Worm (Caenorhabditis elegans) whole organism, young adult: ENCODE data around the gene nstp-3.
A peak's percentile ranks its signal among the peaks of the same experiment; 100 is the strongest.
"Not testable (repeated sequence)": the region's sequence is repeated elsewhere in the genome, so short reads cannot be mapped to it uniquely, and the experiment has no call there.

Source experiments
- B0019.2 ChIP-seq: fragments of 200-800 bp; sonication (Bioruptor generic); conservative IDR thresholded peaks from 2 replicates; pipeline ENCODE4 v1.3.6; 2022; ENCODE audit warnings: missing genetic modification reagents, missing genetic modification characterization, missing compliant biosample characterization
- B0035.1 ChIP-seq: sonication (generic microtip); optimal IDR thresholded peaks from 2 replicates; lab custom pipeline; 2016; ENCODE audit warnings: missing genetic modification characterization, mild to moderate bottlenecking, missing compliant biosample characterization, missing genotype, missing genetic modification reagents
- C06A6.2 ChIP-seq: fragments of 200-800 bp; sonication (Bioruptor generic); conservative IDR thresholded peaks from 2 replicates; pipeline ENCODE4 v1.3.6; 2022; ENCODE audit warnings: missing genetic modification characterization, missing compliant biosample characterization
- C17E4.6 ChIP-seq: fragments of 200-800 bp; sonication (Bioruptor generic); IDR thresholded peaks from 2 replicates; pipeline ENCODE4 v1.3.6; 2022; ENCODE audit warnings: missing genetic modification reagents, missing genetic modification characterization, missing compliant biosample characterization
- D2030.7 ChIP-seq: fragments of 200-800 bp; sonication (Bioruptor generic); IDR thresholded peaks from 2 replicates; pipeline ENCODE4 v1.3.6; 2022; ENCODE audit warnings: missing genetic modification reagents, missing genetic modification characterization, missing compliant biosample characterization
- F33H1.4 ChIP-seq: fragments of 200-800 bp; sonication (Bioruptor generic); IDR thresholded peaks from 2 replicates; pipeline ENCODE4 v1.3.6; 2022; ENCODE audit warnings: missing genetic modification reagents, missing genetic modification characterization, missing compliant biosample characterization
- F39B2.1 ChIP-seq: fragments of 200-800 bp; sonication (Bioruptor generic); IDR thresholded peaks from 2 replicates; pipeline ENCODE4 v1.3.6; 2022; ENCODE audit warnings: missing genetic modification reagents, missing genetic modification characterization, missing compliant biosample characterization
- F49E8.2 ChIP-seq: sonication (generic microtip); optimal IDR thresholded peaks from 3 replicates; lab custom pipeline; 2017; ENCODE audit warnings: missing genetic modification characterization, mild to moderate bottlenecking, missing compliant biosample characterization, antibody characterized with exemption, moderate library complexity; ENCODE audit not compliant: insufficient read depth
- K11D2.4 ChIP-seq: fragments of 200-800 bp; sonication (Bioruptor generic); IDR thresholded peaks from 2 replicates; pipeline ENCODE4 v1.3.6; 2022; ENCODE audit warnings: missing genetic modification reagents, missing genetic modification characterization, missing compliant biosample characterization
- Y53F4B.3 ChIP-seq: fragments of 200-800 bp; sonication (Bioruptor generic); IDR thresholded peaks from 2 replicates; pipeline ENCODE4 v1.3.6; 2022; ENCODE audit warnings: missing genetic modification reagents, missing genetic modification characterization, missing compliant biosample characterization
- Y53G8AR.9 ChIP-seq: fragments of 200-800 bp; sonication (Bioruptor generic); conservative IDR thresholded peaks from 2 replicates; pipeline ENCODE4 v1.3.6; 2022; ENCODE audit warnings: missing genetic modification reagents, missing genetic modification characterization, missing compliant biosample characterization
- Y56A3A.18 ChIP-seq: fragments of 200-800 bp; sonication (Bioruptor generic); IDR thresholded peaks from 2 replicates; pipeline ENCODE4 v1.3.6; 2022; ENCODE audit warnings: missing genetic modification reagents, missing genetic modification characterization, missing compliant biosample characterization
- Y95B8A.8 ChIP-seq: fragments of 200-800 bp; sonication (Bioruptor generic); IDR thresholded peaks from 2 replicates; pipeline ENCODE4 v1.3.6; 2022; ENCODE audit warnings: missing genetic modification reagents, missing genetic modification characterization, missing compliant biosample characterization
- ZK185.1 ChIP-seq: sonication (generic microtip); optimal IDR thresholded peaks from 2 replicates; lab custom pipeline; 2016; ENCODE audit warnings: mild to moderate bottlenecking, missing genetic modification characterization, missing compliant biosample characterization; ENCODE audit not compliant: poor library complexity, severe bottlenecking
- attf-6 ChIP-seq: fragments of 200-800 bp; sonication (Bioruptor generic); IDR thresholded peaks from 2 replicates; pipeline ENCODE4 v1.3.6; 2022; ENCODE audit warnings: missing genetic modification reagents, missing genetic modification characterization, missing compliant biosample characterization
- ccch-3 ChIP-seq: fragments of 200-800 bp; sonication (Bioruptor generic); optimal IDR thresholded peaks from 2 replicates; lab custom pipeline; 2018; ENCODE audit warnings: mild to moderate bottlenecking, missing genetic modification characterization, missing compliant biosample characterization
- cebp-1 ChIP-seq, 2 experiments: fragments of 200-800 bp in 1 of 2; sonication (Bioruptor generic) in 1 of 2; sonication (generic microtip) in 1 of 2; IDR thresholded peaks in 1 of 2; optimal IDR thresholded peaks in 1 of 2; 2 replicates each; pipeline versions ENCODE4 v1.3.6 to Lab custom; 2017 to 2022; ENCODE audit warnings: missing compliant biosample characterization in 2 of 2, missing genetic modification characterization in 2 of 2, mild to moderate bottlenecking in 1 of 2, missing genetic modification reagents in 1 of 2, moderate library complexity in 1 of 2
- cebp-2 ChIP-seq: fragments of 200-800 bp; sonication (Bioruptor generic); IDR thresholded peaks from 2 replicates; pipeline ENCODE4 v1.3.6; 2022; ENCODE audit warnings: missing genetic modification characterization, missing compliant biosample characterization
- ceh-40 ChIP-seq: fragments of 200-800 bp; sonication (Bioruptor generic); IDR thresholded peaks from 2 replicates; pipeline ENCODE4 v1.3.6; 2022; ENCODE audit warnings: missing genetic modification characterization, missing compliant biosample characterization
- ceh-58 ChIP-seq: fragments of 200-800 bp; sonication (Bioruptor generic); IDR thresholded peaks from 2 replicates; pipeline ENCODE4 v1.3.6; 2022; ENCODE audit warnings: missing genetic modification characterization, missing compliant biosample characterization
- ceh-91 ChIP-seq: fragments of 200-800 bp; sonication (Bioruptor generic); IDR thresholded peaks from 2 replicates; pipeline ENCODE4 v1.3.6; 2022; ENCODE audit warnings: missing genetic modification reagents, missing genetic modification characterization, missing compliant biosample characterization
- ekl-4 ChIP-seq: fragments of 200-800 bp; sonication (Bioruptor generic); IDR thresholded peaks from 2 replicates; pipeline ENCODE4 v1.3.6; 2022; ENCODE audit warnings: missing genetic modification reagents, missing genetic modification characterization, missing compliant biosample characterization
- hlh-12 ChIP-seq: sonication (generic microtip); optimal IDR thresholded peaks from 2 replicates; lab custom pipeline; 2016; ENCODE audit warnings: missing genetic modification characterization, missing compliant biosample characterization
- hmg-1.2 ChIP-seq: fragments of 200-800 bp; sonication (Bioruptor generic); IDR thresholded peaks from 2 replicates; pipeline ENCODE4 v1.3.6; 2022; ENCODE audit warnings: missing genetic modification reagents, missing genetic modification characterization, missing compliant biosample characterization
- hmg-20 ChIP-seq: fragments of 200-800 bp; sonication (Bioruptor generic); IDR thresholded peaks from 2 replicates; pipeline ENCODE4 v1.3.6; 2022; ENCODE audit warnings: missing genetic modification reagents, missing genetic modification characterization, missing compliant biosample characterization
- let-526 ChIP-seq: fragments of 200-800 bp; sonication (Bioruptor generic); IDR thresholded peaks from 2 replicates; pipeline ENCODE4 v1.3.6; 2022; ENCODE audit warnings: missing genetic modification reagents, missing genetic modification characterization, missing compliant biosample characterization
- lin-40 ChIP-seq: sonication (generic microtip); optimal IDR thresholded peaks from 2 replicates; lab custom pipeline; 2016; ENCODE audit warnings: missing genetic modification characterization, mild to moderate bottlenecking, missing compliant biosample characterization, missing genotype, missing genetic modification reagents
- lsl-1 ChIP-seq: fragments of 200-800 bp; sonication (Bioruptor generic); optimal IDR thresholded peaks from 2 replicates; lab custom pipeline; 2018; ENCODE audit warnings: mild to moderate bottlenecking, missing genetic modification characterization, moderate library complexity, missing compliant biosample characterization
- madf-6 ChIP-seq: fragments of 200-800 bp; sonication (Bioruptor generic); IDR thresholded peaks from 2 replicates; pipeline ENCODE4 v1.3.6; 2022; ENCODE audit warnings: missing genetic modification reagents, missing genetic modification characterization, missing compliant biosample characterization
- madf-8 ChIP-seq: fragments of 200-800 bp; sonication (Bioruptor generic); conservative IDR thresholded peaks from 2 replicates; pipeline ENCODE4 v1.3.6; 2022; ENCODE audit warnings: missing genetic modification reagents, missing genetic modification characterization, missing compliant biosample characterization
- mcd-1 ChIP-seq: fragments of 200-800 bp; sonication (Bioruptor generic); IDR thresholded peaks from 2 replicates; pipeline ENCODE4 v1.3.6; 2022; ENCODE audit warnings: missing genetic modification reagents, missing genetic modification characterization, missing compliant biosample characterization
- nfyb-1 ChIP-seq: fragments of 200-800 bp; sonication (Bioruptor generic); IDR thresholded peaks from 2 replicates; pipeline ENCODE4 v1.3.6; 2022; ENCODE audit warnings: missing genetic modification reagents, missing genetic modification characterization, missing compliant biosample characterization
- rcor-1 ChIP-seq: fragments of 200-800 bp; sonication (Bioruptor generic); IDR thresholded peaks from 2 replicates; pipeline ENCODE4 v1.3.6; 2022; ENCODE audit warnings: missing genetic modification reagents, missing genetic modification characterization, missing compliant biosample characterization
- sdz-38 ChIP-seq: sonication (generic microtip); optimal IDR thresholded peaks from 2 replicates; lab custom pipeline; 2016; ENCODE audit warnings: missing genotype, missing genetic modification characterization, missing compliant biosample characterization
- sea-2 ChIP-seq: fragments of 200-800 bp; sonication (Bioruptor generic); IDR thresholded peaks from 2 replicates; pipeline ENCODE4 v1.3.6; 2022; ENCODE audit warnings: missing genetic modification characterization, missing compliant biosample characterization
- snpc-4 ChIP-seq, 5 experiments: fragments of 150-350 bp in 1 of 5; sonication (generic microtip) in 4 of 5; optimal IDR thresholded peaks; 2 replicates each; lab custom pipeline; 2014 to 2018; ENCODE audit warnings: missing genetic modification characterization in 5 of 5, missing biosample characterization in 3 of 5, antibody characterized with exemption in 2 of 5, mild to moderate bottlenecking in 2 of 5, missing compliant biosample characterization in 2 of 5, missing genotype in 2 of 5, moderate library complexity in 2 of 5, missing genetic modification reagents in 1 of 5
- tbp1 ChIP-seq: fragments of 200-800 bp; sonication (Bioruptor generic); optimal IDR thresholded peaks from 2 replicates; lab custom pipeline; 2018; ENCODE audit warnings: mild to moderate bottlenecking, missing genetic modification characterization, missing compliant biosample characterization
- tlf-1 ChIP-seq: fragments of 200-800 bp; sonication (Bioruptor generic); optimal IDR thresholded peaks from 2 replicates; lab custom pipeline; 2018; ENCODE audit warnings: mild to moderate bottlenecking, missing genetic modification characterization, missing compliant biosample characterization
- ztf-25 ChIP-seq: fragments of 200-800 bp; sonication (Bioruptor generic); IDR thresholded peaks from 2 replicates; pipeline ENCODE4 v1.3.6; 2022; ENCODE audit warnings: missing genetic modification reagents, missing genetic modification characterization, missing compliant biosample characterization
- ztf-28 ChIP-seq: fragments of 200-800 bp; sonication (Bioruptor generic); IDR thresholded peaks from 2 replicates; pipeline ENCODE4 v1.3.6; 2022; ENCODE audit warnings: missing genetic modification reagents, missing genetic modification characterization, missing compliant biosample characterization
- ztf-6 ChIP-seq: fragments of 200-800 bp; sonication (Bioruptor generic); IDR thresholded peaks from 2 replicates; pipeline ENCODE4 v1.3.6; 2022; ENCODE audit warnings: missing genetic modification reagents, missing genetic modification characterization, missing compliant biosample characterization

nstp-3 gene

ce11 chrV:5776941-5777340 is 21.1 kb downstream of the nstp-3 start, which contains the start of gene F44E7.4 (continued):
- 0 out of 2 replicates have a peak, but pooled peaks have one; percentile 10 for TF ChIP-seq ceh-58 (GFP tag; lab: Robert Waterston, UW)
- peak; percentile 89 for TF ChIP-seq C17E4.6
- peak; percentile 84; the same call in 1 of the 2 replicates for TF ChIP-seq cebp-2 (GFP tag; lab: Robert Waterston, UW)
- TF ChIP-seq K11D2.4 (GFP tag; lab: Robert Waterston, UW), result peak; percentile 83
- TF ChIP-seq C06A6.2 (GFP tag; lab: Robert Waterston, UW), result peak; percentile 99
- TF ChIP-seq rcor-1 (GFP tag; lab: Robert Waterston, UW), result peak; percentile 94
- TF ChIP-seq let-526, result peak; percentile 92
- TF ChIP-seq hmg-20 (GFP tag; lab: Robert Waterston, UW), result peak; percentile 69; the same call in 1 of the 2 replicates
- peak; percentile 93 for TF ChIP-seq ekl-4
- TF ChIP-seq attf-6 (GFP tag; lab: Robert Waterston, UW), result peak; percentile 77
- peak; percentile 96 for TF ChIP-seq hmg-1.2 (GFP tag; lab: Robert Waterston, UW)
- peak; percentile 77 for TF ChIP-seq Y53F4B.3 (GFP tag; lab: Robert Waterston, UW)
- peak; percentile 95 for TF ChIP-seq Y95B8A.8
- TF ChIP-seq B0019.2, result peak; percentile 88
- not testable (repeated sequence) for TF ChIP-seq snpc-4 (GFP tag; optimal IDR thresholded peaks at IDR 0.05; lab: Kevin White, UChicago)
- TF ChIP-seq snpc-4 (tag; optimal IDR thresholded peaks at IDR 0.05; lab: Kevin White, UChicago), result peak in 3 of 4 experiments; percentile 15 to 37 (median 26)
- TF ChIP-seq madf-8 (GFP tag; lab: Robert Waterston, UW), result peak; percentile 86
- TF ChIP-seq ztf-25 (GFP tag; lab: Robert Waterston, UW), result peak; percentile 77
- peak; percentile 93 for TF ChIP-seq ceh-91 (GFP tag; lab: Robert Waterston, UW)
- TF ChIP-seq ZK185.1 (tag; lab: Kevin White, UChicago), result peak; percentile 6
- TF ChIP-seq F39B2.1, result peak; percentile 71; the same call in 1 of the 2 replicates
- TF ChIP-seq ztf-6 (GFP tag; lab: Robert Waterston, UW), result peak; percentile 85
- peak; percentile 95 for TF ChIP-seq nfyb-1 (GFP tag; lab: Robert Waterston, UW)
- peak; percentile 88 for TF ChIP-seq cebp-1 (GFP tag; IDR thresholded peaks at IDR 0.05; lab: Robert Waterston, UW)
- TF ChIP-seq cebp-1 (tag; optimal IDR thresholded peaks at IDR 0.05; lab: Kevin White, UChicago), result peak; percentile 52
- TF ChIP-seq Y53G8AR.9 (GFP tag; lab: Robert Waterston, UW), result peak; percentile 94
- peak; percentile 76; the same call in 1 of the 2 replicates for TF ChIP-seq Y56A3A.18
- peak; percentile 98 for TF ChIP-seq mcd-1 (GFP tag; lab: Robert Waterston, UW)
- peak; percentile 56 for TF ChIP-seq F49E8.2
- peak; percentile 93 for TF ChIP-seq madf-6 (GFP tag; lab: Robert Waterston, UW)
- peak; percentile 43 for TF ChIP-seq lin-40 (tag; lab: Kevin White, UChicago)
- peak; percentile 97 for TF ChIP-seq ztf-28 (GFP tag; lab: Robert Waterston, UW)
- peak; percentile 12 for TF ChIP-seq tlf-1 (GFP tag; lab: Kevin White, UChicago)
- 0 out of 2 replicates have a peak, but pooled peaks have one; percentile 40 for TF ChIP-seq ceh-40 (GFP tag; lab: Robert Waterston, UW)
- TF ChIP-seq D2030.7 (GFP tag; lab: Robert Waterston, UW), result peak; percentile 99
- peak; percentile 79 for TF ChIP-seq F33H1.4 (GFP tag; lab: Robert Waterston, UW)
- peak; percentile 64 for TF ChIP-seq lsl-1 (GFP tag; lab: Kevin White, UChicago)

- TF ChIP-seq tbp1 (GFP tag; lab: Kevin White, UChicago) (no peak), ztf-6 (GFP tag; lab: Robert Waterston, UW) (no peak), hlh-12 (no peak), madf-8 (GFP tag; lab: Robert Waterston, UW) (no peak), B0035.1 (tag; lab: Kevin White, UChicago) (no peak), ccch-3 (GFP tag; lab: Kevin White, UChicago) (no peak), sea-2 (GFP tag; lab: Robert Waterston, UW) (no peak), Y53F4B.3 (GFP tag; lab: Robert Waterston, UW) (no peak), sdz-38 (tag; lab: Kevin White, UChicago) (no peak)
These were observed 23.9 kb downstream of the nstp-3 start for ce11 chrV:5774137-5774536.
